Worm (Caenorhabditis elegans) whole organism, young adult: ENCODE data around the gene gro-1.

Experiments
- B0336.3 ChIP-seq: fragments of 200-800 bp; sonication (Bioruptor generic); IDR thresholded peaks from 2 replicates; pipeline ENCODE4 v1.3.6; 2022; ENCODE audit warnings: missing genetic modification characterization, missing compliant biosample characterization
- C06A6.2 ChIP-seq: fragments of 200-800 bp; sonication (Bioruptor generic); conservative IDR thresholded peaks from 2 replicates; pipeline ENCODE4 v1.3.6; 2022; ENCODE audit warnings: missing genetic modification characterization, missing compliant biosample characterization
- C17E4.6 ChIP-seq: fragments of 200-800 bp; sonication (Bioruptor generic); IDR thresholded peaks from 2 replicates; pipeline ENCODE4 v1.3.6; 2022; ENCODE audit warnings: missing genetic modification reagents, missing genetic modification characterization, missing compliant biosample characterization
- D2030.7 ChIP-seq: fragments of 200-800 bp; sonication (Bioruptor generic); IDR thresholded peaks from 2 replicates; pipeline ENCODE4 v1.3.6; 2022; ENCODE audit warnings: missing genetic modification reagents, missing genetic modification characterization, missing compliant biosample characterization
- F37B4.10 ChIP-seq: fragments of 200-800 bp; sonication (Bioruptor generic); IDR thresholded peaks from 2 replicates; pipeline ENCODE4 v1.3.6; 2022; ENCODE audit warnings: missing genetic modification characterization, missing compliant biosample characterization
- F49E8.2 ChIP-seq: sonication (generic microtip); optimal IDR thresholded peaks from 3 replicates; lab custom pipeline; 2017; ENCODE audit warnings: missing genetic modification characterization, mild to moderate bottlenecking, missing compliant biosample characterization, antibody characterized with exemption, moderate library complexity; ENCODE audit not compliant: insufficient read depth
- F57C9.4 ChIP-seq: sonication (generic microtip); optimal IDR thresholded peaks from 2 replicates; lab custom pipeline; 2017; ENCODE audit warnings: mild to moderate bottlenecking, missing genetic modification characterization, missing compliant biosample characterization
- Y56A3A.18 ChIP-seq: fragments of 200-800 bp; sonication (Bioruptor generic); IDR thresholded peaks from 2 replicates; pipeline ENCODE4 v1.3.6; 2022; ENCODE audit warnings: missing genetic modification reagents, missing genetic modification characterization, missing compliant biosample characterization
- Y95B8A.8 ChIP-seq: fragments of 200-800 bp; sonication (Bioruptor generic); IDR thresholded peaks from 2 replicates; pipeline ENCODE4 v1.3.6; 2022; ENCODE audit warnings: missing genetic modification reagents, missing genetic modification characterization, missing compliant biosample characterization
- ZK185.1 ChIP-seq: sonication (generic microtip); optimal IDR thresholded peaks from 2 replicates; lab custom pipeline; 2016; ENCODE audit warnings: mild to moderate bottlenecking, missing genetic modification characterization, missing compliant biosample characterization; ENCODE audit not compliant: poor library complexity, severe bottlenecking
- akir-1 ChIP-seq: fragments of 200-800 bp; sonication (Bioruptor generic); optimal IDR thresholded peaks from 2 replicates; lab custom pipeline; 2018; ENCODE audit warnings: mild to moderate bottlenecking, missing genetic modification characterization, moderate library complexity, missing compliant biosample characterization
- ama-1 ChIP-seq, 3 experiments: fragments of 150-350 bp in 1 of 3; sonication (generic microtip) in 2 of 3; optimal IDR thresholded peaks; 2 replicates each; lab custom pipeline; 2014 to 2018; ENCODE audit warnings: missing biosample characterization in 2 of 3, missing genetic modification characterization in 2 of 3, missing genetic modification reagents in 2 of 3
- aptf-2 ChIP-seq: fragments of 200-800 bp; sonication (Bioruptor generic); conservative IDR thresholded peaks from 2 replicates; pipeline ENCODE4 v1.3.6; 2022; ENCODE audit warnings: missing genetic modification reagents, missing genetic modification characterization, missing compliant biosample characterization
- aptf-3 ChIP-seq: fragments of 200-800 bp; sonication (Bioruptor generic); IDR thresholded peaks from 2 replicates; pipeline ENCODE4 v1.3.6; 2022; ENCODE audit warnings: missing genetic modification characterization, missing compliant biosample characterization
- attf-5 ChIP-seq: fragments of 200-800 bp; sonication (Bioruptor generic); optimal IDR thresholded peaks from 2 replicates; lab custom pipeline; 2018; ENCODE audit warnings: mild to moderate bottlenecking, missing genetic modification characterization, missing compliant biosample characterization
- attf-6 ChIP-seq: fragments of 200-800 bp; sonication (Bioruptor generic); IDR thresholded peaks from 2 replicates; pipeline ENCODE4 v1.3.6; 2022; ENCODE audit warnings: missing genetic modification reagents, missing genetic modification characterization, missing compliant biosample characterization
- bed-1 ChIP-seq: fragments of 200-800 bp; sonication (Bioruptor generic); IDR thresholded peaks from 2 replicates; pipeline ENCODE4 v1.3.6; 2022; ENCODE audit warnings: missing genetic modification reagents, missing genetic modification characterization, missing compliant biosample characterization
- ccch-3 ChIP-seq: fragments of 200-800 bp; sonication (Bioruptor generic); optimal IDR thresholded peaks from 2 replicates; lab custom pipeline; 2018; ENCODE audit warnings: mild to moderate bottlenecking, missing genetic modification characterization, missing compliant biosample characterization
- ceh-100 ChIP-seq: fragments of 200-800 bp; sonication (Bioruptor generic); IDR thresholded peaks from 2 replicates; pipeline ENCODE4 v1.3.6; 2022; ENCODE audit warnings: missing genetic modification reagents, missing genetic modification characterization, missing compliant biosample characterization
- ceh-27 ChIP-seq: fragments of 200-800 bp; sonication (Bioruptor generic); optimal IDR thresholded peaks from 2 replicates; lab custom pipeline; 2018; ENCODE audit warnings: mild to moderate bottlenecking, missing genetic modification characterization, moderate library complexity, missing compliant biosample characterization
- ceh-79 ChIP-seq: sonication (generic microtip); optimal IDR thresholded peaks from 2 replicates; lab custom pipeline; 2017; ENCODE audit warnings: mild to moderate bottlenecking, missing genetic modification characterization, missing compliant biosample characterization
- dpl-1 ChIP-seq: fragments of 150-350 bp; optimal IDR thresholded peaks from 2 replicates; lab custom pipeline; 2014; ENCODE audit warnings: missing biosample characterization, missing genetic modification reagents, missing genetic modification characterization
- gei-17 ChIP-seq: fragments of 200-800 bp; sonication (Bioruptor generic); optimal IDR thresholded peaks from 2 replicates; lab custom pipeline; 2018; ENCODE audit warnings: mild to moderate bottlenecking, missing genetic modification characterization, missing compliant biosample characterization
- hlh-12 ChIP-seq: sonication (generic microtip); optimal IDR thresholded peaks from 2 replicates; lab custom pipeline; 2016; ENCODE audit warnings: missing genetic modification characterization, missing compliant biosample characterization
- hmg-1.2 ChIP-seq: fragments of 200-800 bp; sonication (Bioruptor generic); IDR thresholded peaks from 2 replicates; pipeline ENCODE4 v1.3.6; 2022; ENCODE audit warnings: missing genetic modification reagents, missing genetic modification characterization, missing compliant biosample characterization
- hrde-1 ChIP-seq: sonication (generic microtip); optimal IDR thresholded peaks from 2 replicates; lab custom pipeline; 2016; ENCODE audit warnings: missing genetic modification characterization, mild to moderate bottlenecking, missing compliant biosample characterization, moderate library complexity, missing genotype, missing genetic modification reagents, borderline replicate concordance
- lin-54 ChIP-seq: fragments of 200-800 bp; sonication (Bioruptor generic); optimal IDR thresholded peaks from 2 replicates; lab custom pipeline; 2018; ENCODE audit warnings: mild to moderate bottlenecking, missing genetic modification characterization, missing compliant biosample characterization
- lir-1 ChIP-seq: fragments of 200-800 bp; sonication (Bioruptor generic); conservative IDR thresholded peaks from 2 replicates; pipeline ENCODE4 v1.3.6; 2022; ENCODE audit warnings: missing genetic modification reagents, missing genetic modification characterization, missing compliant biosample characterization
- lsl-1 ChIP-seq: fragments of 200-800 bp; sonication (Bioruptor generic); optimal IDR thresholded peaks from 2 replicates; lab custom pipeline; 2018; ENCODE audit warnings: mild to moderate bottlenecking, missing genetic modification characterization, moderate library complexity, missing compliant biosample characterization
- madf-8 ChIP-seq: fragments of 200-800 bp; sonication (Bioruptor generic); conservative IDR thresholded peaks from 2 replicates; pipeline ENCODE4 v1.3.6; 2022; ENCODE audit warnings: missing genetic modification reagents, missing genetic modification characterization, missing compliant biosample characterization
- mel-28 ChIP-seq: sonication (generic microtip); optimal IDR thresholded peaks from 2 replicates; lab custom pipeline; 2016; ENCODE audit warnings: borderline replicate concordance, mild to moderate bottlenecking, missing genetic modification characterization, missing compliant biosample characterization
- mxl-1 ChIP-seq: sonication (generic microtip); optimal IDR thresholded peaks from 2 replicates; lab custom pipeline; 2016; ENCODE audit warnings: missing genetic modification characterization, missing compliant biosample characterization
- nfyb-1 ChIP-seq: fragments of 200-800 bp; sonication (Bioruptor generic); IDR thresholded peaks from 2 replicates; pipeline ENCODE4 v1.3.6; 2022; ENCODE audit warnings: missing genetic modification reagents, missing genetic modification characterization, missing compliant biosample characterization
- nhr-179 ChIP-seq: sonication (generic microtip); optimal IDR thresholded peaks from 2 replicates; lab custom pipeline; 2016; ENCODE audit warnings: mild to moderate bottlenecking, missing genetic modification characterization, missing compliant biosample characterization
- nhr-90 ChIP-seq: sonication (generic microtip); optimal IDR thresholded peaks from 2 replicates; lab custom pipeline; 2016; ENCODE audit warnings: missing genotype, mild to moderate bottlenecking, missing genetic modification characterization, missing compliant biosample characterization
- rec-8 ChIP-seq, 2 experiments: sonication (generic microtip); optimal IDR thresholded peaks; 2 replicates each; lab custom pipeline; 2016; ENCODE audit warnings: mild to moderate bottlenecking in 2 of 2, missing genetic modification characterization in 2 of 2, missing genetic modification reagents in 2 of 2, missing genotype in 2 of 2, missing biosample characterization in 1 of 2, missing compliant biosample characterization in 1 of 2, moderate library complexity in 1 of 2
- sea-2 ChIP-seq: fragments of 200-800 bp; sonication (Bioruptor generic); IDR thresholded peaks from 2 replicates; pipeline ENCODE4 v1.3.6; 2022; ENCODE audit warnings: missing genetic modification characterization, missing compliant biosample characterization
- sptf-2 ChIP-seq: fragments of 200-800 bp; sonication (Bioruptor generic); optimal IDR thresholded peaks from 2 replicates; lab custom pipeline; 2018; ENCODE audit warnings: mild to moderate bottlenecking, missing genetic modification characterization, missing compliant biosample characterization
- xnd-1 ChIP-seq: sonication (generic microtip); optimal IDR thresholded peaks from 2 replicates; lab custom pipeline; 2016; ENCODE audit warnings: missing genotype, missing genetic modification reagents, missing genetic modification characterization, missing compliant biosample characterization
- zfh-2 ChIP-seq: fragments of 200-800 bp; sonication (Bioruptor generic); conservative IDR thresholded peaks from 2 replicates; pipeline ENCODE4 v1.3.6; 2022; ENCODE audit warnings: missing genetic modification reagents, missing genetic modification characterization, missing compliant biosample characterization
- zim-3 ChIP-seq: sonication (generic microtip); optimal IDR thresholded peaks from 2 replicates; lab custom pipeline; 2017; ENCODE audit warnings: mild to moderate bottlenecking, missing genetic modification characterization, moderate library complexity, missing compliant biosample characterization
- ztf-18 ChIP-seq: sonication (generic microtip); optimal IDR thresholded peaks from 2 replicates; lab custom pipeline; 2016; ENCODE audit warnings: missing genotype, mild to moderate bottlenecking, missing genetic modification characterization, missing compliant biosample characterization
- ztf-25 ChIP-seq: fragments of 200-800 bp; sonication (Bioruptor generic); IDR thresholded peaks from 2 replicates; pipeline ENCODE4 v1.3.6; 2022; ENCODE audit warnings: missing genetic modification reagents, missing genetic modification characterization, missing compliant biosample characterization
- ztf-26 ChIP-seq: sonication (generic microtip); optimal IDR thresholded peaks from 2 replicates; lab custom pipeline; 2017; ENCODE audit warnings: missing genetic modification characterization, missing compliant biosample characterization
- ztf-28 ChIP-seq: fragments of 200-800 bp; sonication (Bioruptor generic); IDR thresholded peaks from 2 replicates; pipeline ENCODE4 v1.3.6; 2022; ENCODE audit warnings: missing genetic modification reagents, missing genetic modification characterization, missing compliant biosample characterization
- ztf-3 ChIP-seq: fragments of 200-800 bp; sonication (Bioruptor generic); optimal IDR thresholded peaks from 2 replicates; lab custom pipeline; 2018; ENCODE audit warnings: mild to moderate bottlenecking, missing genetic modification characterization, missing compliant biosample characterization

The gro-1 gene

ce11 chrIII:5301786-5302268 is 36.9 kb downstream of the gro-1 start, which contains the start of the genes T15B12.2 and F52C9.5:
TSS of gene T15B12.2 (minus strand) at chrIII:5301886.
TSS of gene F52C9.5 (plus strand) at chrIII:5302218.
- TF ChIP-seq attf-6 (GFP tag; lab: Robert Waterston, UW): no peak
- no peak for TF ChIP-seq sea-2 (GFP tag; lab: Robert Waterston, UW)
- TF ChIP-seq nhr-90 (tag; lab: Kevin White, UChicago): no peak
- no peak for TF ChIP-seq ceh-27 (GFP tag; lab: Kevin White, UChicago)
- no peak for TF ChIP-seq F37B4.10 (GFP tag; lab: Robert Waterston, UW)
- TF ChIP-seq mxl-1 (tag; lab: Kevin White, UChicago): no peak
- TF ChIP-seq ccch-3 (GFP tag; lab: Kevin White, UChicago): no peak
- no peak for TF ChIP-seq aptf-2 (GFP tag; lab: Robert Waterston, UW)
- no peak for TF ChIP-seq ztf-18 (tag; lab: Kevin White, UChicago)
- TF ChIP-seq akir-1 (GFP tag; lab: Kevin White, UChicago): no peak
- no peak for TF ChIP-seq Y56A3A.18 (GFP tag; lab: Robert Waterston, UW)
- TF ChIP-seq ztf-26 (tag; lab: Kevin White, UChicago): no peak
- no peak for TF ChIP-seq gei-17 (GFP tag; lab: Kevin White, UChicago)
- no peak for TF ChIP-seq ama-1 (optimal IDR thresholded peaks at IDR 0.05; lab: Kevin White, UChicago)
- TF ChIP-seq ama-1 (GFP tag; optimal IDR thresholded peaks at IDR 0.05; lab: Kevin White, UChicago): no peak

ce11 chrIII:5304044-5304443 is 39.1 kb downstream of the gro-1 start:
- TF ChIP-seq ceh-100 (GFP tag; lab: Robert Waterston, UW) (no peak), nhr-179 (tag; lab: Kevin White, UChicago) (no peak), ztf-25 (GFP tag; lab: Robert Waterston, UW) (no peak), hlh-12 (tag; lab: Kevin White, UChicago) (no peak), Y95B8A.8 (GFP tag; lab: Robert Waterston, UW) (no peak), C06A6.2 (no peak), bed-1 (no peak), nfyb-1 (no peak), F49E8.2 (tag; lab: Kevin White, UChicago) (no peak), nhr-90 (tag; lab: Kevin White, UChicago) (no peak), zfh-2 (no peak), lsl-1 (GFP tag; lab: Kevin White, UChicago) (no peak), madf-8 (no peak), sptf-2 (GFP tag; lab: Kevin White, UChicago) (no peak), B0336.3 (GFP tag; lab: Robert Waterston, UW) (no peak), zim-3 (tag; lab: Kevin White, UChicago) (no peak), C17E4.6 (GFP tag; lab: Robert Waterston, UW) (no peak), ztf-3 (no peak), ztf-28 (GFP tag; lab: Robert Waterston, UW) (no peak)

- peak; percentile 83; the same call in 1 of the 2 replicates for TF ChIP-seq aptf-3 (GFP tag; lab: Robert Waterston, UW)
- peak; percentile 88; the same call in 1 of the 2 replicates for TF ChIP-seq F37B4.10 (GFP tag; lab: Robert Waterston, UW)
- TF ChIP-seq hrde-1 (tag; lab: Kevin White, UChicago): peak; percentile 67
- TF ChIP-seq xnd-1: peak; percentile 18
- TF ChIP-seq dpl-1: peak; percentile 23
- TF ChIP-seq lir-1 (GFP tag; lab: Robert Waterston, UW): 0 out of 2 replicates have a peak, but pooled peaks have one; percentile 10
- TF ChIP-seq ZK185.1 (tag; lab: Kevin White, UChicago): peak; percentile 94
- TF ChIP-seq rec-8 (tag; optimal IDR thresholded peaks at IDR 0.05; lab: Kevin White, UChicago): peak; percentile 83 to 93
- no peak for TF ChIP-seq mel-28 (tag; lab: Kevin White, UChicago)
- TF ChIP-seq lin-54 (GFP tag; lab: Kevin White, UChicago): peak; percentile 74
- peak; percentile 64 for TF ChIP-seq ceh-27 (GFP tag; lab: Kevin White, UChicago)
- no peak for TF ChIP-seq sptf-2 (GFP tag; lab: Kevin White, UChicago)
- no peak for TF ChIP-seq gei-17 (GFP tag; lab: Kevin White, UChicago)
- TF ChIP-seq D2030.7 (GFP tag; lab: Robert Waterston, UW): peak; percentile 81
- peak; percentile 75 for TF ChIP-seq attf-5 (GFP tag; lab: Kevin White, UChicago)
- peak; percentile 84 for TF ChIP-seq hmg-1.2 (GFP tag; lab: Robert Waterston, UW)
- TF ChIP-seq ceh-79: peak; percentile 91
- TF ChIP-seq F57C9.4 (tag; lab: Kevin White, UChicago): no peak
Measured at ce11 chrIII:5305725-5306124, 40.8 kb downstream of the gro-1 start.
